Worm (Caenorhabditis elegans) whole organism, L2 larva: ENCODE data around the gene gpd-4.

Source experiments
- C34F6.9 ChIP-seq: fragments of 150-350 bp; optimal IDR thresholded peaks from 2 replicates; lab custom pipeline; 2014; ENCODE audit warnings: missing biosample characterization, missing genetic modification characterization
- F13H6.1 ChIP-seq: sonication (generic microtip); optimal IDR thresholded peaks from 2 replicates; lab custom pipeline; 2016; ENCODE audit warnings: missing genetic modification characterization, missing compliant biosample characterization
- alr-1 ChIP-seq: fragments of 150-350 bp; optimal IDR thresholded peaks from 2 replicates; lab custom pipeline; 2014; ENCODE audit warnings: missing biosample characterization, missing genetic modification characterization
- blmp-1 ChIP-seq: sonication (generic microtip); optimal IDR thresholded peaks from 2 replicates; lab custom pipeline; 2017; ENCODE audit warnings: missing genetic modification characterization, mild to moderate bottlenecking, missing compliant biosample characterization, antibody characterized with exemption, moderate library complexity; ENCODE audit not compliant: insufficient read depth
- ceh-82 ChIP-seq: fragments of 150-350 bp; optimal IDR thresholded peaks from 2 replicates; lab custom pipeline; 2014; ENCODE audit warnings: missing biosample characterization, missing genetic modification characterization
- dmd-4 ChIP-seq: sonication (generic microtip); optimal IDR thresholded peaks from 2 replicates; lab custom pipeline; 2017; ENCODE audit warnings: missing biosample characterization, missing genetic modification characterization
- elt-3 ChIP-seq: sonication (generic microtip); optimal IDR thresholded peaks from 2 replicates; lab custom pipeline; 2017; ENCODE audit warnings: missing biosample characterization, missing genetic modification characterization
- fos-1 ChIP-seq: fragments of 150-350 bp; optimal IDR thresholded peaks from 2 replicates; lab custom pipeline; 2014; ENCODE audit warnings: missing biosample characterization, missing genetic modification characterization
- gmeb-1 ChIP-seq: fragments of 150-350 bp; optimal IDR thresholded peaks from 2 replicates; lab custom pipeline; 2014; ENCODE audit warnings: missing biosample characterization, missing genetic modification characterization
- lin-11 ChIP-seq: fragments of 150-350 bp; sonication (generic microtip); optimal IDR thresholded peaks from 2 replicates; lab custom pipeline; 2014; ENCODE audit warnings: missing biosample characterization, missing genetic modification characterization, inconsistent platforms, mixed read lengths
- lin-13 ChIP-seq: fragments of 150-350 bp; optimal IDR thresholded peaks from 2 replicates; lab custom pipeline; 2014; ENCODE audit warnings: missing biosample characterization, missing genetic modification reagents, missing genetic modification characterization
- lin-39 ChIP-seq: fragments of 150-350 bp; optimal IDR thresholded peaks from 2 replicates; lab custom pipeline; 2014; ENCODE audit warnings: missing biosample characterization, missing genetic modification reagents, missing genetic modification characterization
- lsy-2 ChIP-seq, 2 experiments: fragments of 150-350 bp in 1 of 2; sonication (generic microtip) in 1 of 2; optimal IDR thresholded peaks; 2 replicates each; lab custom pipeline; 2014 to 2017; ENCODE audit warnings: missing biosample characterization in 2 of 2, missing genetic modification characterization in 2 of 2
- mab-5 ChIP-seq: fragments of 150-350 bp; optimal IDR thresholded peaks from 2 replicates; lab custom pipeline; 2014; ENCODE audit warnings: missing biosample characterization, missing genetic modification characterization
- nhr-11 ChIP-seq: fragments of 150-350 bp; optimal IDR thresholded peaks from 2 replicates; lab custom pipeline; 2014; ENCODE audit warnings: missing biosample characterization, missing genetic modification characterization
- nhr-12 ChIP-seq: fragments of 150-350 bp; optimal IDR thresholded peaks from 2 replicates; lab custom pipeline; 2014; ENCODE audit warnings: missing biosample characterization, missing genetic modification characterization
- nhr-129 ChIP-seq: fragments of 150-350 bp; optimal IDR thresholded peaks from 2 replicates; lab custom pipeline; 2014; ENCODE audit warnings: missing biosample characterization, missing genetic modification characterization
- nhr-21 ChIP-seq: fragments of 150-350 bp; optimal IDR thresholded peaks from 2 replicates; lab custom pipeline; 2014; ENCODE audit warnings: missing biosample characterization, missing genetic modification characterization
- nhr-237 ChIP-seq: fragments of 150-350 bp; optimal IDR thresholded peaks from 2 replicates; lab custom pipeline; 2014; ENCODE audit warnings: missing biosample characterization, missing genetic modification characterization
- nhr-25 ChIP-seq: fragments of 150-350 bp; sonication (generic microtip); optimal IDR thresholded peaks from 3 replicates; lab custom pipeline; 2014; ENCODE audit warnings: missing biosample characterization, missing genetic modification characterization
- peb-1 ChIP-seq: fragments of 150-350 bp; optimal IDR thresholded peaks from 2 replicates; lab custom pipeline; 2014; ENCODE audit warnings: missing biosample characterization, missing genetic modification characterization
- sem-4 ChIP-seq: fragments of 150-350 bp; optimal IDR thresholded peaks from 2 replicates; lab custom pipeline; 2014; ENCODE audit warnings: missing biosample characterization, missing genetic modification reagents, missing genetic modification characterization
- sma-9 ChIP-seq, 2 experiments: fragments of 150-350 bp in 1 of 2; sonication (generic microtip) in 1 of 2; optimal IDR thresholded peaks; 2 replicates each; lab custom pipeline; 2014 to 2016; ENCODE audit warnings: missing genetic modification characterization in 2 of 2, mild to moderate bottlenecking in 1 of 2, missing biosample characterization in 1 of 2, missing compliant biosample characterization in 1 of 2, missing genetic modification reagents in 1 of 2, moderate library complexity in 1 of 2
- snpc-4 ChIP-seq: fragments of 150-350 bp; optimal IDR thresholded peaks from 2 replicates; lab custom pipeline; 2014; ENCODE audit warnings: missing biosample characterization, missing genetic modification characterization
- unc-55 ChIP-seq: fragments of 150-350 bp; sonication (generic microtip); optimal IDR thresholded peaks from 3 replicates; lab custom pipeline; 2014; ENCODE audit warnings: missing biosample characterization, missing genetic modification reagents, missing genetic modification characterization
- unc-62 ChIP-seq: fragments of 150-350 bp; optimal IDR thresholded peaks from 2 replicates; lab custom pipeline; 2014; ENCODE audit warnings: missing biosample characterization, missing genetic modification reagents, missing genetic modification characterization
- ztf-1 ChIP-seq: fragments of 200-800 bp; sonication (Bioruptor generic); conservative IDR thresholded peaks from 2 replicates; pipeline ENCODE4 v1.3.6; 2022; ENCODE audit warnings: missing genetic modification characterization, missing compliant biosample characterization
- ztf-11 ChIP-seq: sonication (generic microtip); optimal IDR thresholded peaks from 2 replicates; lab custom pipeline; 2017; ENCODE audit warnings: missing biosample characterization, missing genetic modification characterization
- ztf-4 ChIP-seq: fragments of 150-350 bp; optimal IDR thresholded peaks from 2 replicates; lab custom pipeline; 2014; ENCODE audit warnings: missing biosample characterization, missing genetic modification characterization

gpd-4 gene

DNA sequence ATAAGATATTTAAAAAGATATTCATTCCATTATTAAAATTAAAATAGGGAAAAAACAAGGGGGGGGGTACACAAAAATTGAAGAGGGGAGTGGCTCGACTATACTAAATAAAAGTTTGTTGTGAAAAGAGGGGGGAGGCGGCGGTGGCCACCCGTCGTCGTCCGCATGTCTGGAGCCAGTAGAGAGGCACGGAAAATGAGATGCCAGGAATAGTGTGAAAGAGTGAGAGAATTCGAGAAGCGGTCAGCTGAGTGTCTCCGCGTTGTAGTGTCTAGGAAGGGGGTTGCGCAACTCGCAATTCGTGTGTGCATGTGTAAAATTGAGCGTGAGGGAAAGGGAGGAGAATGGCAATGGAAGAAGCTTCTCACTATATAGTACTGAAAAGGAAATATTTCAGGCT lies 31.2 kb downstream of the gpd-4 start:
- peak; percentile 18 for TF ChIP-seq nhr-129 (tag; lab: Kevin White, UChicago)
- peak; percentile 15 for TF ChIP-seq lin-11
- peak; percentile 68 for TF ChIP-seq unc-55 (GFP tag; lab: Kevin White, UChicago)
- TF ChIP-seq nhr-11 (tag; lab: Kevin White, UChicago) = no peak
- peak in 1 of 2 experiments; percentile 32 for TF ChIP-seq lsy-2 (tag; optimal IDR thresholded peaks at IDR 0.05; lab: Kevin White, UChicago)
- TF ChIP-seq gmeb-1 = no peak
- TF ChIP-seq elt-3 (tag; lab: Kevin White, UChicago) = no peak
- TF ChIP-seq C34F6.9 (tag; lab: Kevin White, UChicago) = peak; percentile 36
- peak; percentile 10 for TF ChIP-seq F13H6.1 (tag; lab: Kevin White, UChicago)

DNA sequence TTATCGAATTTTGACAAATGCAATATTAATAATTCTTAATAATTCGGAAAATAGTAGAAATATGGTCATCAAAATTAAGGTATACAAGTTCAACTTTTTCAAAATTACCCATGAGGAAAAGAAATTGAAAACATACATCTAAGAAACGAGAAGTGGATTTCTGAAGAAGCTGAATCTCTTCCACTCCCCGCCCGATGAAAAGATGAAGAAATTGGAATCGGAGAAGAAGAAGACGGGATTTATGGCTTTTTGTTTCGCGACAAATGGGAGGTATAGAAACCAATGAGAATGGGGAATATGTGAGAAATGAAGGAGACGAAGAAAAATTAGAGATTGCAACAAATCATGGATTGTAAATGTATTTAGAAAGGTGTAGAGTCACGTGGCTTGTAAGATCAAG lies 32.0 kb downstream of the gpd-4 start:
- TF ChIP-seq mab-5 (tag; lab: Kevin White, UChicago) = peak; percentile 5
- no peak for TF ChIP-seq unc-62 (GFP tag; lab: Kevin White, UChicago)

DNA sequence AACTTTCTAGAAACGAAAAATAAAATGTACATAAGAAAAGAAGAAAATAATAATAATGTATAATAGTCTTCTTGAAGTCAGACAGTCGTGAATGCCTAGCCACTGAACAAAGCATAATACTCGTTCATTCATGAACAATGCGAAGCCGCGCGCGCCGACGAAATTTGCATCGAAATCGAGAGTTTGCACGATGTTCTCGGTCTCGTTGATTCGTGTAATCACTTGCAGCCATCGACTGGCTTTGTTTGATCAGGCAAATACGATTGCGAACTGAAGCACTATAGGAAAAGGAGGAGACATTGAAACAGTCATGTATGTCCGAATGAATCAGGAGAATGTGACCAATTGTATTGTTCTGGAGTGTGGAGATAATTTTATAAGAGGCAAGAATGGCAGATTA lies 32.7 kb downstream of the gpd-4 start:
- peak; percentile 50 for TF ChIP-seq blmp-1 (tag; lab: Kevin White, UChicago)
- TF ChIP-seq nhr-237 (tag; lab: Kevin White, UChicago) = no peak
- no peak for TF ChIP-seq lin-39 (tag; lab: Kevin White, UChicago)
- TF ChIP-seq C34F6.9 (tag; lab: Kevin White, UChicago) = no peak
- TF ChIP-seq, all 48 proteins: peak for 1

DNA sequence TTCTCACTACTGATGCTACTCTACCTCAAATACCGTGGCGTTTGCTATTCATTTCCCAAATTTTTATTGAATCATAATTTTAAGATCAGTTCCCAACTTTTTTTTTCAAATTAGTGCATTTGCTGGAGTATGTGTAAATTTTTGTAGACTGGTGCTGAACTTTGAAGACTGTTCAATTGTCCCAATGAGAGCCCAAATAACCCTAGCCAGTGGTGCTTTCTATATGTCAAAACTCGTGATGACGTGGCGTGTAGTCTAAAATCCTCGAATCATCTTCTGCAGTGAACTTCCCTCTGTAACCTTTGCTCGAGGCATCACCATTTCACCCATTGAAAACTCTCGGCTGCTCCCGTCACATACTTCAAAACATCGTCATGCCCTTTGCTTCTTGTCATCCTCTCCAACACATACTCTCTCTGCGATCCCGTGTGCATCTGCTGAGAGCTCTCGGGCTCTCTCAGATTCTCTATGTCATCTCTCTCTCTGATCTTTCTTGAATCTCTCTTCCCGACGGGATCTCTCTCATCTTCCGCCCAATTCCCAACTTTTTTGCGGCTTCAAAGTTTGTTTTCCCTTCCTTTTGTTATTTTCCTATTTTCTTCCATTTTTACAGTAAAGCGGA lies 33.5 kb downstream of the gpd-4 start:
- no peak for TF ChIP-seq alr-1
- TF ChIP-seq nhr-12 = no peak
- TF ChIP-seq lsy-2 (tag; optimal IDR thresholded peaks at IDR 0.05; lab: Kevin White, UChicago) = peak in 1 of 2 experiments; percentile 11
- peak; percentile 74 for TF ChIP-seq nhr-129 (tag; lab: Kevin White, UChicago)
- TF ChIP-seq peb-1 (tag; lab: Kevin White, UChicago) = no peak
- peak; percentile 54 for TF ChIP-seq F13H6.1 (tag; lab: Kevin White, UChicago)
- TF ChIP-seq nhr-21 (tag; lab: Kevin White, UChicago) = no peak

DNA sequence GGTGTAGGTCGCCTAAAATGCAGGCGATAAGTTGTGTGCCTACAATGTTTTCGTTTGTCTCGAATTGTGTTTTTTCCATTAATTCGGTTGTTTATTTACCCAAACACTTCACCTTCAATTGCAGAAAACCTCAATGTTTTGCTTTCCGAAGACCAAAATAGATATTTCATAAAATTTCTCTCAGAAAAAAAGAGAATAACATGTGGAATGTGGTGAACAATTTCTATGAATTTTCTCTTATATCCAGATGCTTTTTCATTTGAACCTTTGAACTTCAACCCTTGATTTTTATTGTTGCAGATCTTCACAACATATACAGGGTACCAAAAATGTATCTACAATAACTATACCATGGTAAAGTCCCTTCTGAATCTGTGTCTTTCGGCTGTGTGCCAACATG lies 35.4 kb downstream of the gpd-4 start, which contains the start of gene T01E8.1:
TSS of gene T01E8.1 (plus strand) at position 301 of the 400 bp plus-strand sequence.
- TF ChIP-seq dmd-4 (tag; lab: Kevin White, UChicago) (no peak), fos-1 (no peak), ceh-82 (no peak), elt-3 (tag; lab: Kevin White, UChicago) (no peak), snpc-4 (tag; lab: Kevin White, UChicago) (no peak), mab-5 (tag; lab: Kevin White, UChicago) (no peak)

DNA sequence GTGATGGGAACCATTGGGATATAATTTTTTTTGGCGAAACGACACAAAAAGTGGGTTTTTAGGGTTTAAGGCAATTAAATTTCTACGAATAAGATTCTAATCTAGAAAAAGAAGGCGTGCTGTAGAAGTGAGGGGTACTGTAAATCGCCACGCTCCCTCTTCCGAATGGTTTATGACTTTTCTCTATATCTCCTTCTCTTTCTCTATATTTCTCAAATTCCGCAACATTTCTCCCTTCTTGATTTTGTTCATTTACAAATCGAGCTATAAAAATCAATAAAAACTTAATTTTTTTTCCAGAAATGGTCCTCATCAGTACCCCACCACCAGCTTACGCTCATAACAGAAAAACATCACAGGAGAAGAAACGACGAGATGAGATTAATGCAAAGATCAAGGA lies 47.1 kb downstream of the gpd-4 start, which contains the start of gene ref-1:
TSS of gene ref-1 (plus strand) at position 301 of the 400 bp plus-strand sequence.
- no peak for TF ChIP-seq alr-1
- no peak for TF ChIP-seq unc-62 (GFP tag; lab: Kevin White, UChicago)
- TF ChIP-seq ztf-11 (tag; lab: Kevin White, UChicago) = no peak
- TF ChIP-seq ztf-4 (tag; lab: Kevin White, UChicago) = no peak
- TF ChIP-seq lin-13 (GFP tag; lab: Kevin White, UChicago) = no peak
- no peak for TF ChIP-seq lin-11
- TF ChIP-seq ztf-1 (GFP tag; lab: Robert Waterston, UW) = no peak
- TF ChIP-seq sem-4 = no peak
- TF ChIP-seq nhr-237 (tag; lab: Kevin White, UChicago) = no peak

DNA sequence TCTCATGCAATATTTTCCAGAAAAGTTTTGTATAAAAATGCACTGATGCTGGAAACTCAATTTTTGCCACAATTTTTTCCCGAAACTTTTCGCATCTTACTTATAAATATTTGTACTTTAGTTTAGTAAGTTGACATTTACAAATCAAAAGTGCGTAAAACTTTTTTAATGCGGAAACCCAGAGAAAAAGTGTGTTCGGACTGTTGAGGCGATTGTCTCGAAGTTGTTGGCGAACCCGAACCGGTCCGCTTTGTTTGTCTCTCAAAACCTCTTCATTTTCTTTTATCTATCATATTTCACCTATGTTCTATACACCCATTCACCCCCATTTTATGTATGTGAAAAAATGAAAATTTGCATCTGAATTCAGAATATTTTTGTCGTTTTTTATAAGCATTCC lies 49.6 kb downstream of the gpd-4 start:
- peak; percentile 29 for TF ChIP-seq sma-9 (GFP tag; optimal IDR thresholded peaks at IDR 0.05; lab: Kevin White, UChicago)
- TF ChIP-seq sma-9 (tag; optimal IDR thresholded peaks at IDR 0.05; lab: Kevin White, UChicago) = no peak
- peak; percentile 21 for TF ChIP-seq blmp-1 (tag; lab: Kevin White, UChicago)
- TF ChIP-seq alr-1 = no peak
- peak; percentile 48 for TF ChIP-seq nhr-25 (tag; lab: Kevin White, UChicago)
- peak; percentile 26 for TF ChIP-seq F13H6.1 (tag; lab: Kevin White, UChicago)
